Fruit fly (Drosophila melanogaster) whole organism, embryonic: ENCODE measurements around the gene Zaf1.

Experiments
- CG10654 ChIP-seq: fragments of 200-800 bp; sonication (Bioruptor generic); optimal IDR thresholded peaks from 2 replicates; lab custom pipeline; 2016; ENCODE audit warnings: missing biosample characterization, missing genetic modification characterization
- CG11085 ChIP-seq: fragments of 200-800 bp; sonication (Bioruptor generic); IDR thresholded peaks from 2 replicates; pipeline ENCODE4 v1.3.6; 2022; ENCODE audit warnings: missing biosample characterization, missing genetic modification characterization
- CG11093 ChIP-seq: fragments of 200-800 bp; sonication (Bioruptor generic); IDR thresholded peaks from 3 replicates; pipeline ENCODE4 v1.3.6; 2022; ENCODE audit warnings: missing biosample characterization, missing genetic modification characterization
- CG11504 ChIP-seq: fragments of 200-800 bp; sonication (Bioruptor generic); optimal IDR thresholded peaks from 3 replicates; lab custom pipeline; 2019; ENCODE audit warnings: missing biosample characterization, mild to moderate bottlenecking, missing genetic modification characterization, moderate library complexity
- CG12299 ChIP-seq: fragments of 200-800 bp; sonication (Bioruptor generic); optimal IDR thresholded peaks from 2 replicates; lab custom pipeline; 2018; ENCODE audit warnings: missing biosample characterization, mild to moderate bottlenecking, missing genetic modification characterization
- CG12391 ChIP-seq: fragments of 200-800 bp; sonication (Bioruptor generic); optimal IDR thresholded peaks from 3 replicates; lab custom pipeline; 2018; ENCODE audit warnings: missing biosample characterization, mild to moderate bottlenecking, missing genetic modification characterization, moderate library complexity
- CG13894 ChIP-seq: fragments of 200-800 bp; sonication (Bioruptor generic); optimal IDR thresholded peaks from 3 replicates; lab custom pipeline; 2018; ENCODE audit warnings: missing biosample characterization, mild to moderate bottlenecking, missing genetic modification characterization, moderate library complexity
- CG15269 ChIP-seq: fragments of 200-800 bp; sonication (Bioruptor generic); optimal IDR thresholded peaks from 2 replicates; lab custom pipeline; 2018; ENCODE audit warnings: missing biosample characterization, mild to moderate bottlenecking, missing genetic modification characterization, moderate library complexity
- CG1647 ChIP-seq: fragments of 200-800 bp; sonication (Bioruptor generic); optimal IDR thresholded peaks from 3 replicates; lab custom pipeline; 2016; ENCODE audit warnings: missing biosample characterization, missing genetic modification characterization
- CG17361 ChIP-seq: fragments of 200-800 bp; sonication (Bioruptor generic); IDR thresholded peaks from 3 replicates; pipeline ENCODE4 v1.3.6; 2022; ENCODE audit warnings: missing biosample characterization, missing genetic modification characterization
- CG2129 ChIP-seq: fragments of 200-800 bp; sonication (Bioruptor generic); IDR thresholded peaks from 2 replicates; pipeline ENCODE4 v1.3.6; 2022; ENCODE audit warnings: missing biosample characterization, missing genetic modification characterization; ENCODE audit not compliant: partially characterized antibody
- CG31388 ChIP-seq: fragments of 200-800 bp; sonication (Bioruptor generic); optimal IDR thresholded peaks from 2 replicates; lab custom pipeline; 2016; ENCODE audit warnings: missing biosample characterization, missing genetic modification characterization
- CG33557 ChIP-seq: fragments of 200-800 bp; sonication (Bioruptor generic); optimal IDR thresholded peaks from 2 replicates; lab custom pipeline; 2019; ENCODE audit warnings: missing biosample characterization, mild to moderate bottlenecking, missing genetic modification characterization, moderate library complexity
- CG7987 ChIP-seq: fragments of 200-800 bp; sonication (Bioruptor generic); optimal IDR thresholded peaks from 2 replicates; lab custom pipeline; 2018; ENCODE audit warnings: missing biosample characterization, mild to moderate bottlenecking, missing genetic modification characterization, moderate library complexity
- CG9609 ChIP-seq: fragments of 200-800 bp; sonication (Bioruptor generic); optimal IDR thresholded peaks from 3 replicates; lab custom pipeline; 2016; ENCODE audit warnings: missing biosample characterization, missing genetic modification characterization
- CG9727 ChIP-seq: fragments of 200-800 bp; sonication (Bioruptor generic); optimal IDR thresholded peaks from 3 replicates; lab custom pipeline; 2017; ENCODE audit warnings: missing biosample characterization, mild to moderate bottlenecking, missing genetic modification characterization
- Dip3 ChIP-seq: fragments of 200-800 bp; sonication (Bioruptor generic); optimal IDR thresholded peaks from 3 replicates; lab custom pipeline; 2016; ENCODE audit warnings: missing biosample characterization, missing genetic modification characterization
- Fer3 ChIP-seq: fragments of 200-800 bp; sonication (Bioruptor generic); optimal IDR thresholded peaks from 2 replicates; lab custom pipeline; 2018; ENCODE audit warnings: missing biosample characterization, mild to moderate bottlenecking, missing genetic modification characterization, moderate library complexity
- Gsc ChIP-seq: fragments of 200-800 bp; sonication (Bioruptor generic); IDR thresholded peaks from 2 replicates; pipeline ENCODE4 v1.3.6; 2022; ENCODE audit warnings: missing biosample characterization, missing genetic modification characterization
- H15 ChIP-seq: fragments of 200-800 bp; sonication (Bioruptor generic); IDR thresholded peaks from 3 replicates; pipeline ENCODE4 v1.3.6; 2022; ENCODE audit warnings: missing biosample characterization, missing genetic modification characterization
- Mrtf ChIP-seq: fragments of 200-800 bp; sonication (Bioruptor generic); IDR thresholded peaks from 3 replicates; pipeline ENCODE4 v1.3.6; 2022; ENCODE audit warnings: missing biosample characterization, missing genetic modification characterization
- NFAT ChIP-seq: fragments of 200-800 bp; sonication (Bioruptor generic); IDR thresholded peaks from 2 replicates; pipeline ENCODE4 v1.3.6; 2022; ENCODE audit warnings: missing biosample characterization, missing genetic modification characterization
- Nf-YC ChIP-seq: fragments of 200-800 bp; optimal IDR thresholded peaks from 3 replicates; lab custom pipeline; 2019; ENCODE audit warnings: missing biosample characterization, mild to moderate bottlenecking, missing genetic modification characterization, moderate library complexity
- Oli ChIP-seq: fragments of 200-800 bp; sonication (Bioruptor generic); optimal IDR thresholded peaks from 2 replicates; lab custom pipeline; 2018; ENCODE audit warnings: missing biosample characterization, mild to moderate bottlenecking, missing genetic modification characterization, moderate library complexity
- Pdp1 ChIP-seq, 2 experiments: fragments of 200-800 bp; sonication (Bioruptor generic); optimal IDR thresholded peaks; 3 replicates each; lab custom pipeline; 2016; ENCODE audit warnings: missing biosample characterization in 2 of 2, missing genetic modification characterization in 2 of 2, mild to moderate bottlenecking in 1 of 2, moderate library complexity in 1 of 2
- Rfx ChIP-seq: fragments of 200-800 bp; sonication (Bioruptor generic); IDR thresholded peaks from 2 replicates; pipeline ENCODE4 v1.3.6; 2022; ENCODE audit warnings: missing biosample characterization, missing genetic modification characterization
- Rx ChIP-seq: fragments of 200-800 bp; sonication (Bioruptor generic); IDR thresholded peaks from 2 replicates; pipeline ENCODE4 v1.3.6; 2022; ENCODE audit warnings: missing biosample characterization, missing genetic modification characterization
- Sry-β ChIP-seq: fragments of 200-800 bp; sonication (Bioruptor generic); optimal IDR thresholded peaks from 2 replicates; lab custom pipeline; 2018; ENCODE audit warnings: missing biosample characterization, mild to moderate bottlenecking, missing genetic modification characterization, moderate library complexity
- Stat92E ChIP-seq, 3 experiments: fragments of >200 bp in 2 of 3; fragments of 200-800 bp in 1 of 3; sonication (Bioruptor generic) in 1 of 3; optimal IDR thresholded peaks; 2 replicates each; lab custom pipeline; 2017 to 2019; ENCODE audit warnings: missing biosample characterization in 3 of 3, missing genetic modification characterization in 3 of 3, mild to moderate bottlenecking in 1 of 3, moderate library complexity in 1 of 3
- Usf ChIP-seq: fragments of 200-800 bp; sonication (Bioruptor generic); optimal IDR thresholded peaks from 2 replicates; lab custom pipeline; 2017; ENCODE audit warnings: missing genotype, missing biosample characterization, missing genetic modification characterization
- YL-1 ChIP-seq: fragments of 200-800 bp; sonication (Bioruptor generic); optimal IDR thresholded peaks from 3 replicates; lab custom pipeline; 2017; ENCODE audit warnings: missing biosample characterization, mild to moderate bottlenecking, missing genetic modification characterization
- chinmo ChIP-seq: fragments of 200-800 bp; sonication (Bioruptor generic); IDR thresholded peaks from 4 replicates; pipeline ENCODE4 v1.3.6; 2022; ENCODE audit warnings: missing biosample characterization, missing genetic modification characterization; ENCODE audit not compliant: partially characterized antibody
- crol ChIP-seq: fragments of 200-800 bp; sonication (Bioruptor generic); IDR thresholded peaks from 2 replicates; pipeline ENCODE4 v1.3.6; 2022; ENCODE audit warnings: missing biosample characterization, missing genetic modification characterization
- grn ChIP-seq: fragments of 200-800 bp; sonication (Bioruptor generic); optimal IDR thresholded peaks from 3 replicates; lab custom pipeline; 2017; ENCODE audit warnings: missing biosample characterization, missing genetic modification characterization
- hb ChIP-seq: fragments of 200-800 bp; sonication (Bioruptor generic); IDR thresholded peaks from 3 replicates; pipeline ENCODE4 v1.3.6; 2022; ENCODE audit warnings: missing biosample characterization, missing genetic modification characterization; ENCODE audit not compliant: partially characterized antibody
- lola ChIP-seq, 3 experiments: fragments of >200 bp in 2 of 3; fragments of 200-800 bp in 1 of 3; sonication (Bioruptor generic) in 1 of 3; optimal IDR thresholded peaks; 2 replicates each; lab custom pipeline; 2017 to 2019; ENCODE audit warnings: missing biosample characterization in 3 of 3, missing genetic modification characterization in 3 of 3, mild to moderate bottlenecking in 1 of 3, moderate library complexity in 1 of 3
- maf-S ChIP-seq: fragments of 200-800 bp; sonication (Bioruptor generic); optimal IDR thresholded peaks from 2 replicates; lab custom pipeline; 2016; ENCODE audit warnings: missing biosample characterization, missing genetic modification characterization
- nerfin-1 ChIP-seq: fragments of 200-800 bp; sonication (Bioruptor generic); optimal IDR thresholded peaks from 3 replicates; lab custom pipeline; 2019; ENCODE audit warnings: missing biosample characterization, mild to moderate bottlenecking, missing genetic modification characterization, moderate library complexity
- oc ChIP-seq: fragments of 200-800 bp; sonication (Bioruptor generic); optimal IDR thresholded peaks from 2 replicates; lab custom pipeline; 2018; ENCODE audit warnings: missing biosample characterization, mild to moderate bottlenecking, missing genetic modification characterization, moderate library complexity
- p53 ChIP-seq: fragments of 200-800 bp; sonication (Bioruptor generic); optimal IDR thresholded peaks from 2 replicates; lab custom pipeline; 2016; ENCODE audit warnings: missing biosample characterization, missing genetic modification characterization
- pan ChIP-seq, 4 experiments: fragments of >200 bp in 3 of 4; fragments of 200-800 bp in 1 of 4; sonication (Bioruptor generic) in 1 of 4; optimal IDR thresholded peaks in 3 of 4; IDR thresholded peaks in 1 of 4; 2 replicates each; pipeline versions ENCODE4 v1.3.6 to Lab custom; 2017 to 2022; ENCODE audit warnings: missing biosample characterization in 2 of 4, missing genetic modification characterization in 2 of 4, mixed read lengths in 1 of 4
- pros ChIP-seq: fragments of 200-800 bp; sonication (Bioruptor generic); optimal IDR thresholded peaks from 3 replicates; lab custom pipeline; 2019; ENCODE audit warnings: missing biosample characterization, mild to moderate bottlenecking, missing genetic modification characterization, moderate library complexity
- sens ChIP-seq: fragments of 200-800 bp; sonication (Bioruptor generic); peaks from one replicate; lab custom pipeline; 2016; ENCODE audit warnings: missing biosample characterization, missing genetic modification characterization
- shn ChIP-seq: fragments of 200-800 bp; sonication (Bioruptor generic); optimal IDR thresholded peaks from 3 replicates; lab custom pipeline; 2016; ENCODE audit warnings: missing biosample characterization, missing genetic modification characterization
- ssp ChIP-seq: fragments of 200-800 bp; sonication (Bioruptor generic); IDR thresholded peaks from 2 replicates; pipeline ENCODE4 v1.3.6; 2022; ENCODE audit warnings: missing biosample characterization, missing genetic modification characterization
- tap ChIP-seq: fragments of 200-800 bp; optimal IDR thresholded peaks from 3 replicates; lab custom pipeline; 2019; ENCODE audit warnings: missing biosample characterization, mild to moderate bottlenecking, missing genetic modification characterization, moderate library complexity
- zfh2 ChIP-seq: fragments of 200-800 bp; sonication (Bioruptor generic); optimal IDR thresholded peaks from 2 replicates; lab custom pipeline; 2016; ENCODE audit warnings: missing biosample characterization, missing genetic modification characterization

The Zaf1 gene

dm6 chr3R:11619709-11620409 lies 5.6 kb downstream of the Zaf1 start, which contains the start of the genes Jupiter and CG14710 (continued):
- peak; percentile 97 for TF ChIP-seq sens
- TF ChIP-seq Usf (GFP tag; lab: Kevin White, UChicago), result no peak
- TF ChIP-seq CG12391 (tag; lab: Kevin White, UChicago), result peak; percentile 80
- peak; percentile 85 for TF ChIP-seq zfh2 (GFP tag; lab: Kevin White, UChicago)
- TF ChIP-seq CG9609 (GFP tag; lab: Kevin White, UChicago), result peak; percentile 77
- TF ChIP-seq CG13894 (tag; lab: Kevin White, UChicago), result peak; percentile 78
- TF ChIP-seq CG15269 (tag; lab: Kevin White, UChicago), result peak; percentile 30
- TF ChIP-seq CG2129 (GFP tag; lab: Robert Waterston, UW), result no peak
- peak; percentile 39; the same call in 1 of the 3 replicates for TF ChIP-seq CG17361 (GFP tag; lab: Robert Waterston, UW)
- TF ChIP-seq pros (GFP tag; lab: Kevin White, UChicago), result no peak
- TF ChIP-seq Oli (tag; lab: Kevin White, UChicago), result peak; percentile 12
- peak; percentile 66; the same call in 2 of the 3 replicates for TF ChIP-seq H15 (GFP tag; lab: Robert Waterston, UW)
- TF ChIP-seq CG11085 (GFP tag; lab: Robert Waterston, UW), result 0 out of 2 replicates have a peak, but pooled peaks have one; percentile 18
- TF ChIP-seq Rfx (GFP tag; lab: Robert Waterston, UW), result peak; percentile 89
- TF ChIP-seq lola (GFP tag; optimal IDR thresholded peaks at IDR 0.05; lab: Kevin White, UChicago), result peak in 1 of 3 experiments; percentile 35
- peak; percentile 34; the same call in 1 of the 3 replicates for TF ChIP-seq CG11093 (GFP tag; lab: Robert Waterston, UW)
- peak; percentile 58 for TF ChIP-seq Nf-YC (tag; lab: Kevin White, UChicago)
- peak; percentile 67 for TF ChIP-seq Dip3 (GFP tag; lab: Kevin White, UChicago)
- TF ChIP-seq Rx (GFP tag; lab: Robert Waterston, UW), result peak; percentile 38; the same call in 1 of the 2 replicates
- TF ChIP-seq tap (tag; lab: Kevin White, UChicago), result peak; percentile 20
- peak; percentile 78 to 89 for TF ChIP-seq Pdp1 (GFP tag; optimal IDR thresholded peaks at IDR 0.05; lab: Kevin White, UChicago)
- no peak for TF ChIP-seq CG7987 (GFP tag; lab: Kevin White, UChicago)
- TF ChIP-seq CG33557, result peak; percentile 27
- TF ChIP-seq oc (tag; lab: Kevin White, UChicago), result peak; percentile 70
- TF ChIP-seq nerfin-1 (tag; lab: Kevin White, UChicago), result peak; percentile 32
- TF ChIP-seq CG31388, result no peak
- TF ChIP-seq CG1647 (GFP tag; lab: Kevin White, UChicago), result peak; percentile 33
- TF ChIP-seq CG10654 (GFP tag; lab: Kevin White, UChicago), result peak; percentile 68
- peak in 1 of 3 experiments; percentile 47 for TF ChIP-seq Stat92E (GFP tag; optimal IDR thresholded peaks at IDR 0.05; lab: Kevin White, UChicago)
- peak; percentile 57 for TF ChIP-seq CG12299
- peak; percentile 83 for TF ChIP-seq shn
- TF ChIP-seq chinmo (GFP tag; lab: Robert Waterston, UW), result peak; percentile 73; the same call in 1 of the 4 replicates
- no peak for TF ChIP-seq pan (optimal IDR thresholded peaks at IDR 0.05; lab: Kevin White, UChicago)
- TF ChIP-seq pan (GFP tag; optimal IDR thresholded peaks at IDR 0.05 in 1 of 2, IDR thresholded peaks at IDR 0.05 in 1 of 2), result peak in 1 of 2 experiments; percentile 45
- no peak for TF ChIP-seq crol (GFP tag; lab: Robert Waterston, UW)
- TF ChIP-seq ssp, result peak; percentile 73
- peak; percentile 77 for TF ChIP-seq p53 (GFP tag; lab: Kevin White, UChicago)
- TF ChIP-seq Sry-β (GFP tag; lab: Kevin White, UChicago), result peak; percentile 84
- TF ChIP-seq YL-1 (GFP tag; lab: Kevin White, UChicago), result peak; percentile 76
- TF ChIP-seq CG11504 (tag; lab: Kevin White, UChicago), result peak; percentile 63
- TF ChIP-seq CG9727, result no peak
- TF ChIP-seq Mrtf, result no peak; the same call in 2 of the 3 replicates
- TF ChIP-seq maf-S, result peak; percentile 74
- TF ChIP-seq grn (GFP tag; lab: Kevin White, UChicago), result peak; percentile 23
- TF ChIP-seq Gsc (GFP tag; lab: Robert Waterston, UW), result no peak
- no peak for TF ChIP-seq hb (GFP tag; lab: Robert Waterston, UW)
- TF ChIP-seq Fer3 (tag; lab: Kevin White, UChicago), result peak; percentile 28
- peak; percentile 88 for TF ChIP-seq NFAT (GFP tag; lab: Robert Waterston, UW)
